Worm (Caenorhabditis elegans): ENCODE measurements around the gene C27F2.6.

C27F2.6 gene

DNA sequence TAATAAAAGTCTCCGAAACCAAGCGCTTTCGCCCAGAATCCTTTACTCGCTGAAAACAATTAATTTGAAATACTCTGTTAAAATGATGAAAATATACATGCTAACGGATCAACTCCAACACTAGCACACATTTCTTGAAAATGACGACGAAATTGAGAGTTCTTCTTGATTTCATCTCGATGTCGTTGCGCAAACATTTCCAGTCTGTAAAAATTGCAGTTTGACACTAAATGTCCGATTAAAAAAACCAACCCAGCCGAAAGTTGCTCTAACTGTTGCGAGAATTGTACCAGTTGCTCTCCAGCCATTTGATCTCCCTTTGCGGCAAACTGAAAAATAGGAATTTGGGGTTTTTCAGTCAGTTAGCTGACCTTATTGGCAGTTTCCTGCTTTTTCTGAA is 19.0 kb downstream of the C27F2.6 start (continued):
- TF ChIP-seq sdz-12 (GFP tag; optimal IDR thresholded peaks at IDR 0.05) (no peak), F10B5.3 (tag; optimal IDR thresholded peaks at IDR 0.05) (no peak), lin-38 (GFP tag; IDR thresholded peaks at IDR 0.05) (no peak; the same call in 1 of the 2 replicates), lin-1 (GFP tag; IDR thresholded peaks at IDR 0.05) (no peak), unc-62 (GFP tag; optimal IDR thresholded peaks at IDR 0.05 in 1 of 2) (peak in 1 of 2 experiments; percentile 98), unc-62 (tag; optimal IDR thresholded peaks at IDR 0.05) (no peak), nhr-42 (GFP tag; IDR thresholded peaks at IDR 0.05) (no peak), ZK546.5 (tag; optimal IDR thresholded peaks at IDR 0.05) (no peak)

ce11 chrIII:4960204-4960603 is 20.1 kb downstream of the C27F2.6 start, which contains the start of gene C27F2.4:
TSS of gene C27F2.4 (minus strand) at chrIII:4960304.
- TF ChIP-seq skn-1 (tag; optimal IDR thresholded peaks at IDR 0.05) (no peak), spr-1 (tag; optimal IDR thresholded peaks at IDR 0.05) (no peak), pqm-1 (tag; optimal IDR thresholded peaks at IDR 0.05) (no peak), mxl-2 (GFP tag; conservative IDR thresholded peaks at IDR 0.05) (no peak), dve-1 (tag; optimal IDR thresholded peaks at IDR 0.05; ENCODE audit: insufficient read depth) (no peak), ama-1 (optimal IDR thresholded peaks at IDR 0.05) (no peak), zfp-2 (tag; optimal IDR thresholded peaks at IDR 0.05) (no peak), lin-13 (GFP tag; optimal IDR thresholded peaks at IDR 0.05) (no peak), attf-4 (tag; optimal IDR thresholded peaks at IDR 0.05) (no peak), F26F4.8 (GFP tag; conservative IDR thresholded peaks at IDR 0.05) (no peak), dmd-9 (GFP tag; IDR thresholded peaks at IDR 0.05) (no peak), nhr-28 (tag; optimal IDR thresholded peaks at IDR 0.05) (no peak), nhr-76 (tag; optimal IDR thresholded peaks at IDR 0.05) (no peak), zip-11 (GFP tag; IDR thresholded peaks at IDR 0.05) (no peak), nhr-102 (tag; optimal IDR thresholded peaks at IDR 0.05) (no peak), nhr-77 (tag; optimal IDR thresholded peaks at IDR 0.05) (no peak), madf-9 (GFP tag; conservative IDR thresholded peaks at IDR 0.05) (no peak)

DNA sequence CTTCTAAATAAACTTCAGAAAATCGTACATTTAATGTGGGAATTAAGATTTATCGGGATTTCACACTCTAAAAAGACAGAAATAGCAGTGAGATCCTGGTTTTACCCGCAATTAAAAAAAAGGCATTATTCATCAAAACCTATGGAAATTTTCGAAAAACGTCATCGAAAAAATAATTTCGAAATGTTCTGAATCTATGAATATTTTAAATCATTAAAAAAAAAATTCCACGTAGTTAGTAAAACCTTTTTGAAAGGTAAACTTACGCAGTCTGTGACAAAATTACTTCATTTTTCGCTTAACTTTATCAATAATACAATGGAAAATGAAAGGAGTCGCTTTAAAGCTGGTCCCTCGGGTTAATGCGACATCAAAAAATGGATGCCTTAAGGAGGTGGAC is 23.7 kb downstream of the C27F2.6 start, which contains the start of gene C26E6.1:
Gene C26E6.1 (plus strand): TSS at position 301 of the 400 bp plus-strand sequence.
- TF ChIP-seq php-3 (GFP tag; IDR thresholded peaks at IDR 0.05) = no peak
- no peak for TF ChIP-seq F26F4.8 (GFP tag; conservative IDR thresholded peaks at IDR 0.05)
- TF ChIP-seq ama-1 (optimal IDR thresholded peaks at IDR 0.05) = no peak
- TF ChIP-seq nhr-102 (tag; optimal IDR thresholded peaks at IDR 0.05) = no peak
- TF ChIP-seq nhr-42 (GFP tag; IDR thresholded peaks at IDR 0.05) = no peak
- peak in 1 of 2 experiments; percentile 25 for TF ChIP-seq unc-62 (GFP tag; optimal IDR thresholded peaks at IDR 0.05 in 1 of 2)
- TF ChIP-seq unc-62 (tag; optimal IDR thresholded peaks at IDR 0.05) = no peak
- TF ChIP-seq snpc-1.2 (GFP tag; IDR thresholded peaks at IDR 0.05) = no peak
- TF ChIP-seq duxl-1 (tag; optimal IDR thresholded peaks at IDR 0.05; ENCODE audit: poor library complexity) = no peak

DNA sequence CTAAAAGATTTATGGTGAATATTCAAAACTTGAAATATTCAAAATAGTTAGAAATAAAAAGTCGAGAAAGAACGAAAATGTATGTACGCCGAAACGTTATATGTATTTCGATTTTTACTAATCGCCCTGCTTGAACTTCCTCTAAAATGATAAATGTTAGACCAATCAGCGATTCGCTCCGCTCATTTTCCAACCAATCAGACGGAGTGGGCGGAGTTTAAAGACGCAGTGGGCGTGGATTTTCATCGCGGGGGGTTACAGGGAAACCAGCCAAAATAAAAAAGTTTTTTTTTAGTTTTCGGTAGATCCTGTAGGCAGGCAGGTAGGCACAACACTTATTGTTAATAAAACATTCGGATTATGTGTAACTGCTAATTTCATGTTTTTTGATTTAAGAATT is 27.3 kb downstream of the C27F2.6 start:
- no peak for TF ChIP-seq zag-1 (tag; optimal IDR thresholded peaks at IDR 0.05)
- no peak for TF ChIP-seq mes-2 (tag; optimal IDR thresholded peaks at IDR 0.05; ENCODE audit: poor library complexity, severe bottlenecking)
- no peak for TF ChIP-seq nhr-10 (tag; optimal IDR thresholded peaks at IDR 0.05)
- TF ChIP-seq lin-38 (GFP tag; IDR thresholded peaks at IDR 0.05) = no peak
- TF ChIP-seq saeg-2 (GFP tag; IDR thresholded peaks at IDR 0.05) = no peak
- TF ChIP-seq ceh-82 (tag; optimal IDR thresholded peaks at IDR 0.05) = no peak
- TF ChIP-seq daf-16 (GFP tag; optimal IDR thresholded peaks at IDR 0.05) = no peak
- no peak for TF ChIP-seq daf-16 (tag; optimal IDR thresholded peaks at IDR 0.05)
- no peak for TF ChIP-seq lsy-2 (tag; optimal IDR thresholded peaks at IDR 0.05)
- no peak for TF ChIP-seq nhr-102 (tag; optimal IDR thresholded peaks at IDR 0.05)
- no peak for TF ChIP-seq F49E8.2 (tag; optimal IDR thresholded peaks at IDR 0.05; ENCODE audit: borderline replicate concordance)
- no peak for TF ChIP-seq aha-1 (tag)
